Fruit fly (Drosophila melanogaster) whole organism, embryonic: ENCODE results near the gene Ist1.

Experiments used
- Aef1 ChIP-seq: fragments of 200-800 bp; sonication (Bioruptor generic); IDR thresholded peaks from 3 replicates; pipeline ENCODE4 v1.3.6; 2022; ENCODE audit warnings: missing biosample characterization, missing genetic modification characterization
- Atf3 ChIP-seq: fragments of 200-800 bp; sonication (Bioruptor generic); optimal IDR thresholded peaks from 3 replicates; lab custom pipeline; 2016; ENCODE audit warnings: missing biosample characterization, missing genetic modification characterization
- Blimp-1 ChIP-seq: fragments of 200-800 bp; sonication (Bioruptor generic); optimal IDR thresholded peaks from 3 replicates; lab custom pipeline; 2018; ENCODE audit warnings: missing biosample characterization, missing genetic modification characterization, mild to moderate bottlenecking, moderate library complexity, missing genetic modification reagents
- CG10543 ChIP-seq: fragments of 200-800 bp; sonication (Bioruptor generic); optimal IDR thresholded peaks from 3 replicates; lab custom pipeline; 2017; ENCODE audit warnings: missing biosample characterization, mild to moderate bottlenecking, missing genetic modification characterization, moderate library complexity
- CG11398 ChIP-seq: fragments of 200-800 bp; sonication (Bioruptor generic); optimal IDR thresholded peaks from 2 replicates; lab custom pipeline; 2016; ENCODE audit warnings: missing biosample characterization, missing genetic modification characterization
- CG11723 ChIP-seq: fragments of 200-800 bp; sonication (Bioruptor generic); optimal IDR thresholded peaks from 2 replicates; lab custom pipeline; 2017; ENCODE audit warnings: missing biosample characterization, mild to moderate bottlenecking, missing genetic modification characterization
- CG14667 ChIP-seq: fragments of 200-800 bp; sonication (Bioruptor generic); IDR thresholded peaks from 2 replicates; pipeline ENCODE4 v1.3.6; 2022; ENCODE audit warnings: missing biosample characterization, missing genetic modification characterization
- CG15011 ChIP-seq: fragments of 200-800 bp; sonication (Bioruptor generic); optimal IDR thresholded peaks from 3 replicates; lab custom pipeline; 2018; ENCODE audit warnings: missing biosample characterization, mild to moderate bottlenecking, missing genetic modification characterization
- CG16779 ChIP-seq: fragments of 200-800 bp; sonication (Bioruptor generic); IDR thresholded peaks from 2 replicates; pipeline ENCODE4 v1.3.6; 2022; ENCODE audit warnings: missing biosample characterization, missing genetic modification characterization
- CG16813 ChIP-seq: fragments of 200-800 bp; sonication (Bioruptor generic); IDR thresholded peaks from 3 replicates; pipeline ENCODE4 v1.3.6; 2022; ENCODE audit warnings: missing biosample characterization, missing genetic modification characterization; ENCODE audit not compliant: partially characterized antibody
- CG16815 ChIP-seq: fragments of 200-800 bp; sonication (Bioruptor generic); optimal IDR thresholded peaks from 3 replicates; lab custom pipeline; 2017; ENCODE audit warnings: missing biosample characterization, mild to moderate bottlenecking, missing genetic modification characterization
- CG17612 ChIP-seq: fragments of 200-800 bp; sonication (Bioruptor generic); IDR thresholded peaks from 2 replicates; pipeline ENCODE4 v1.3.6; 2022; ENCODE audit warnings: missing biosample characterization, missing genetic modification characterization
- CG2120 ChIP-seq: fragments of 200-800 bp; sonication (Bioruptor generic); optimal IDR thresholded peaks from 3 replicates; lab custom pipeline; 2016; ENCODE audit warnings: missing biosample characterization, missing genetic modification characterization
- CG2199 ChIP-seq: fragments of 200-800 bp; sonication (Bioruptor generic); IDR thresholded peaks from 3 replicates; pipeline ENCODE4 v1.3.6; 2022; ENCODE audit warnings: missing biosample characterization, missing genetic modification characterization
- CG31388 ChIP-seq: fragments of 200-800 bp; sonication (Bioruptor generic); optimal IDR thresholded peaks from 2 replicates; lab custom pipeline; 2016; ENCODE audit warnings: missing biosample characterization, missing genetic modification characterization
- CG31441 ChIP-seq: fragments of 200-800 bp; sonication (Bioruptor generic); IDR thresholded peaks from 2 replicates; pipeline ENCODE4 v1.3.6; 2022; ENCODE audit warnings: missing biosample characterization, missing genetic modification characterization
- CG32532 ChIP-seq: fragments of 200-800 bp; sonication (Bioruptor generic); IDR thresholded peaks from 2 replicates; pipeline ENCODE4 v1.3.6; 2022; ENCODE audit warnings: missing biosample characterization, missing genetic modification characterization
- CG4707 ChIP-seq: fragments of 200-800 bp; sonication (Bioruptor generic); optimal IDR thresholded peaks from 2 replicates; lab custom pipeline; 2018; ENCODE audit warnings: missing biosample characterization, mild to moderate bottlenecking, missing genetic modification characterization, moderate library complexity
- CTCF ChIP-seq: fragments of 200-800 bp; sonication (Bioruptor generic); optimal IDR thresholded peaks from 2 replicates; lab custom pipeline; 2017; ENCODE audit warnings: missing biosample characterization, mild to moderate bottlenecking, missing genetic modification characterization, moderate library complexity
- Doc2 ChIP-seq: fragments of 200-800 bp; sonication (Bioruptor generic); IDR thresholded peaks from 2 replicates; pipeline ENCODE4 v1.3.6; 2022; ENCODE audit warnings: missing biosample characterization, missing genetic modification characterization
- Ets97D ChIP-seq: fragments of 200-800 bp; sonication (Bioruptor generic); optimal IDR thresholded peaks from 3 replicates; lab custom pipeline; 2016; ENCODE audit warnings: missing biosample characterization, missing genetic modification characterization
- Kr ChIP-seq: fragments of 200-800 bp; sonication (Bioruptor generic); optimal IDR thresholded peaks from 2 replicates; lab custom pipeline; 2017; ENCODE audit warnings: missing biosample characterization, mild to moderate bottlenecking, missing genetic modification characterization
- Optix ChIP-seq: fragments of 200-800 bp; sonication (Bioruptor generic); IDR thresholded peaks from 3 replicates; pipeline ENCODE4 v1.3.6; 2022; ENCODE audit warnings: missing biosample characterization, missing genetic modification characterization
- Rx ChIP-seq: fragments of 200-800 bp; sonication (Bioruptor generic); IDR thresholded peaks from 2 replicates; pipeline ENCODE4 v1.3.6; 2022; ENCODE audit warnings: missing biosample characterization, missing genetic modification characterization
- Spps ChIP-seq: fragments of 200-800 bp; sonication (Bioruptor generic); optimal IDR thresholded peaks from 2 replicates; lab custom pipeline; 2018; ENCODE audit warnings: missing biosample characterization, mild to moderate bottlenecking, missing genetic modification characterization
- Tbp ChIP-seq: fragments of >200 bp; optimal IDR thresholded peaks from 2 replicates; lab custom pipeline; 2018; ENCODE audit warnings: missing biosample characterization, missing genetic modification characterization
- ac ChIP-seq: fragments of 200-800 bp; sonication (Bioruptor generic); optimal IDR thresholded peaks from 3 replicates; lab custom pipeline; 2017; ENCODE audit warnings: missing biosample characterization, mild to moderate bottlenecking, missing genetic modification characterization
- chm ChIP-seq: fragments of 200-800 bp; sonication (Bioruptor generic); IDR thresholded peaks from 2 replicates; pipeline ENCODE4 v1.3.6; 2022; ENCODE audit warnings: missing biosample characterization, missing genetic modification characterization
- ci ChIP-seq: fragments of 200-800 bp; sonication (Bioruptor generic); IDR thresholded peaks from 3 replicates; pipeline ENCODE4 v1.3.6; 2022; ENCODE audit warnings: missing biosample characterization, missing genetic modification characterization
- crol ChIP-seq: fragments of 200-800 bp; sonication (Bioruptor generic); IDR thresholded peaks from 2 replicates; pipeline ENCODE4 v1.3.6; 2022; ENCODE audit warnings: missing biosample characterization, missing genetic modification characterization
- dan ChIP-seq: fragments of 200-800 bp; sonication (Bioruptor generic); IDR thresholded peaks from 2 replicates; pipeline ENCODE4 v1.3.6; 2022; ENCODE audit warnings: missing biosample characterization, missing genetic modification characterization
- eve ChIP-seq, 2 experiments: fragments of >200 bp; optimal IDR thresholded peaks; 2 replicates each; lab custom pipeline; 2017; ENCODE audit warnings: missing biosample characterization in 2 of 2, missing genetic modification characterization in 2 of 2
- fd3F ChIP-seq: fragments of 200-800 bp; sonication (Bioruptor generic); optimal IDR thresholded peaks from 2 replicates; lab custom pipeline; 2018; ENCODE audit warnings: missing biosample characterization, mild to moderate bottlenecking, missing genetic modification characterization, moderate library complexity
- gt ChIP-seq: fragments of 200-800 bp; sonication (Bioruptor generic); IDR thresholded peaks from 2 replicates; pipeline ENCODE4 v1.3.6; 2022; ENCODE audit warnings: missing biosample characterization, missing genetic modification characterization
- hkb ChIP-seq, 2 experiments: fragments of 200-800 bp in 1 of 2; fragments of >200 bp in 1 of 2; sonication (Bioruptor generic) in 1 of 2; IDR thresholded peaks in 1 of 2; optimal IDR thresholded peaks in 1 of 2; 2 replicates each; pipeline versions ENCODE4 v1.3.6 to Lab custom; 2017 to 2022; ENCODE audit warnings: missing biosample characterization in 1 of 2, missing genetic modification characterization in 1 of 2
- insv ChIP-seq, 2 experiments: fragments of 200-800 bp; sonication (Bioruptor generic); optimal IDR thresholded peaks; 3 replicates each; lab custom pipeline; 2016 to 2018; ENCODE audit warnings: missing biosample characterization in 2 of 2, missing genetic modification characterization in 2 of 2
- kni ChIP-seq: fragments of 200-800 bp; sonication (Bioruptor generic); optimal IDR thresholded peaks from 3 replicates; lab custom pipeline; 2017; ENCODE audit warnings: mild to moderate bottlenecking, missing biosample characterization, missing genetic modification reagents, missing genetic modification characterization
- nmo ChIP-seq: fragments of 200-800 bp; sonication (Bioruptor generic); optimal IDR thresholded peaks from 2 replicates; lab custom pipeline; 2018; ENCODE audit warnings: missing biosample characterization, mild to moderate bottlenecking, missing genetic modification characterization, moderate library complexity
- nom ChIP-seq: fragments of 200-800 bp; sonication (Bioruptor generic); optimal IDR thresholded peaks from 2 replicates; lab custom pipeline; 2017; ENCODE audit warnings: missing biosample characterization, missing genetic modification characterization, mild to moderate bottlenecking, moderate library complexity, missing genetic modification reagents
- otp ChIP-seq: fragments of 200-800 bp; sonication (Bioruptor generic); IDR thresholded peaks from 3 replicates; pipeline ENCODE4, ENCODE4 v1.3.6; 2022; ENCODE audit warnings: missing biosample characterization, missing genetic modification characterization
- pb ChIP-seq: fragments of 200-800 bp; sonication (Bioruptor generic); optimal IDR thresholded peaks from 3 replicates; lab custom pipeline; 2016; ENCODE audit warnings: missing biosample characterization, missing genetic modification characterization
- phol ChIP-seq: fragments of 200-800 bp; sonication (Bioruptor generic); optimal IDR thresholded peaks from 3 replicates; lab custom pipeline; 2018; ENCODE audit warnings: missing biosample characterization, mild to moderate bottlenecking, missing genetic modification characterization, moderate library complexity
- pita ChIP-seq: fragments of 200-800 bp; sonication (Bioruptor generic); optimal IDR thresholded peaks from 2 replicates; lab custom pipeline; 2017; ENCODE audit warnings: missing biosample characterization, mild to moderate bottlenecking, missing genetic modification characterization
- pnt ChIP-seq: fragments of 200-800 bp; sonication (Bioruptor generic); optimal IDR thresholded peaks from 3 replicates; lab custom pipeline; 2016; ENCODE audit warnings: missing biosample characterization, missing genetic modification characterization
- pros ChIP-seq: fragments of 200-800 bp; sonication (Bioruptor generic); optimal IDR thresholded peaks from 3 replicates; lab custom pipeline; 2019; ENCODE audit warnings: missing biosample characterization, mild to moderate bottlenecking, missing genetic modification characterization, moderate library complexity
- sd ChIP-seq: fragments of 200-800 bp; sonication (Bioruptor generic); optimal IDR thresholded peaks from 3 replicates; lab custom pipeline; 2018; ENCODE audit warnings: missing biosample characterization, mild to moderate bottlenecking, missing genetic modification characterization, moderate library complexity
- sens ChIP-seq: fragments of 200-800 bp; sonication (Bioruptor generic); peaks from one replicate; lab custom pipeline; 2016; ENCODE audit warnings: missing biosample characterization, missing genetic modification characterization
- sqz ChIP-seq: fragments of 200-800 bp; sonication (Bioruptor generic); optimal IDR thresholded peaks from 3 replicates; lab custom pipeline; 2018; ENCODE audit warnings: missing biosample characterization, mild to moderate bottlenecking, missing genetic modification characterization
- unc-4 ChIP-seq: fragments of 200-800 bp; sonication (Bioruptor generic); IDR thresholded peaks from 2 replicates; pipeline ENCODE4 v1.3.6; 2022; ENCODE audit warnings: missing biosample characterization, missing genetic modification characterization; ENCODE audit not compliant: partially characterized antibody
- vvl ChIP-seq: fragments of 200-800 bp; sonication (Bioruptor generic); IDR thresholded peaks from 2 replicates; pipeline ENCODE4 v1.3.6; 2022; ENCODE audit warnings: missing biosample characterization, missing genetic modification characterization
- zen ChIP-seq: fragments of 200-800 bp; sonication (Bioruptor generic); optimal IDR thresholded peaks from 3 replicates; lab custom pipeline; 2018; ENCODE audit warnings: missing biosample characterization, mild to moderate bottlenecking, missing genetic modification characterization, moderate library complexity

Gene Ist1

dm6 chr3L:6784635-6785606, 28.6 kb upstream of the Ist1 start:
- TF ChIP-seq CG32532 (GFP tag; lab: Robert Waterston, UW) (no peak), pita (peak; percentile 10), CG16813 (GFP tag; lab: Robert Waterston, UW) (no peak), Optix (GFP tag; lab: Robert Waterston, UW) (no peak), CG11398 (GFP tag; lab: Kevin White, UChicago) (no peak), unc-4 (GFP tag; lab: Robert Waterston, UW) (no peak), CTCF (peak; percentile 29), sqz (peak; percentile 78), CG16815 (GFP tag; lab: Kevin White, UChicago) (no peak), fd3F (no peak), dan (GFP tag; lab: Robert Waterston, UW) (no peak), CG2199 (GFP tag; lab: Robert Waterston, UW) (0 out of 3 replicates have a peak, but pooled peaks have one; percentile 44), kni (GFP tag; lab: Kevin White, UChicago) (peak; percentile 77), Aef1 (GFP tag; lab: Robert Waterston, UW) (no peak), CG2120 (GFP tag; lab: Kevin White, UChicago) (no peak), Atf3 (no peak), zen (tag; lab: Kevin White, UChicago) (peak; percentile 4), CG4707 (GFP tag; lab: Kevin White, UChicago) (peak; percentile 15), CG17612 (no peak), pros (GFP tag; lab: Kevin White, UChicago) (peak; percentile 71), Ets97D (peak; percentile 66), CG31388 (GFP tag; lab: Kevin White, UChicago) (no peak), hkb (optimal IDR thresholded peaks at IDR 0.05; lab: Kevin White, UChicago) (no peak), hkb (GFP tag; IDR thresholded peaks at IDR 0.05; lab: Robert Waterston, UW) (no peak), ci (0 out of 3 replicates have a peak, but pooled peaks have one; percentile 33), Rx (GFP tag; lab: Robert Waterston, UW) (no peak), nmo (GFP tag; lab: Kevin White, UChicago) (no peak), CG14667 (GFP tag; lab: Robert Waterston, UW) (no peak), gt (no peak), Kr (peak; percentile 98), vvl (GFP tag; lab: Robert Waterston, UW) (peak; percentile 77), insv (GFP tag; optimal IDR thresholded peaks at IDR 0.05; lab: Kevin White, UChicago) (peak; percentile 19 to 92), chm (GFP tag; lab: Robert Waterston, UW) (peak; percentile 56; the same call in 1 of the 2 replicates), crol (GFP tag; lab: Robert Waterston, UW) (peak; percentile 23; the same call in 1 of the 2 replicates), Tbp (GFP tag; lab: Kevin White, UChicago) (no peak), sens (GFP tag; lab: Kevin White, UChicago) (peak; percentile 80), Blimp-1 (GFP tag; lab: Kevin White, UChicago) (peak; percentile 96), eve (GFP tag; optimal IDR thresholded peaks at IDR 0.05; lab: Kevin White, UChicago) (no peak)
- TF ChIP-seq, all 482 proteins: peak for 17

- TF ChIP-seq Spps (tag; lab: Kevin White, UChicago) (no peak), CG31441 (GFP tag; lab: Robert Waterston, UW) (no peak), CG15011 (GFP tag; lab: Kevin White, UChicago) (no peak), sd (peak; percentile 4), Blimp-1 (GFP tag; lab: Kevin White, UChicago) (peak; percentile 1), CG11723 (no peak), nom (GFP tag; lab: Kevin White, UChicago) (no peak), CG16779 (GFP tag; lab: Robert Waterston, UW) (no peak), pb (no peak), otp (no peak), pnt (no peak), phol (tag; lab: Kevin White, UChicago) (no peak), CG10543 (GFP tag; lab: Kevin White, UChicago) (no peak), Doc2 (GFP tag; lab: Robert Waterston, UW) (no peak), ac (GFP tag; lab: Kevin White, UChicago) (no peak), CTCF (no peak)
Observed at dm6 chr3L:6783403-6783802, 27.1 kb upstream of the Ist1 start.
